Fruit fly (Drosophila melanogaster) whole organism, embryonic: ENCODE measurements around the gene Vha100-5.

Experiments
- Abd-B ChIP-seq: fragments of 200-800 bp; sonication (Bioruptor generic); optimal IDR thresholded peaks from 2 replicates; lab custom pipeline; 2018; ENCODE audit warnings: missing biosample characterization, mild to moderate bottlenecking, missing genetic modification characterization, moderate library complexity
- CG10147 ChIP-seq: fragments of 200-800 bp; sonication (Bioruptor generic); optimal IDR thresholded peaks from 2 replicates; lab custom pipeline; 2019; ENCODE audit warnings: missing biosample characterization, mild to moderate bottlenecking, missing genetic modification characterization, moderate library complexity
- CG1024 ChIP-seq: fragments of 200-800 bp; sonication (Bioruptor generic); IDR thresholded peaks from 2 replicates; pipeline ENCODE4 v1.3.6; 2022; ENCODE audit warnings: missing biosample characterization, missing genetic modification characterization
- CG12942 ChIP-seq: fragments of 200-800 bp; sonication (Bioruptor generic); optimal IDR thresholded peaks from 3 replicates; lab custom pipeline; 2016; ENCODE audit warnings: missing biosample characterization, missing genetic modification characterization
- CG14014 ChIP-seq: fragments of 200-800 bp; sonication (Bioruptor generic); IDR thresholded peaks from 2 replicates; pipeline ENCODE4 v1.3.6; 2022; ENCODE audit warnings: missing biosample characterization, missing genetic modification characterization
- CG14050 ChIP-seq: fragments of 200-800 bp; sonication (Bioruptor generic); IDR thresholded peaks from 3 replicates; pipeline ENCODE4 v1.3.6; 2022; ENCODE audit warnings: missing biosample characterization, missing genetic modification characterization
- CG14710 ChIP-seq: fragments of 200-800 bp; sonication (Bioruptor generic); optimal IDR thresholded peaks from 3 replicates; lab custom pipeline; 2019; ENCODE audit warnings: missing biosample characterization, mild to moderate bottlenecking, missing genetic modification characterization, moderate library complexity
- CG1529 ChIP-seq: fragments of 200-800 bp; sonication (Bioruptor generic); optimal IDR thresholded peaks from 3 replicates; lab custom pipeline; 2018; ENCODE audit warnings: missing biosample characterization, missing genetic modification characterization
- CG1603 ChIP-seq: fragments of 200-800 bp; sonication (Bioruptor generic); optimal IDR thresholded peaks from 2 replicates; lab custom pipeline; 2019; ENCODE audit warnings: missing biosample characterization, mild to moderate bottlenecking, missing genetic modification characterization, moderate library complexity
- CG33557 ChIP-seq: fragments of 200-800 bp; sonication (Bioruptor generic); optimal IDR thresholded peaks from 2 replicates; lab custom pipeline; 2019; ENCODE audit warnings: missing biosample characterization, mild to moderate bottlenecking, missing genetic modification characterization, moderate library complexity
- CG34376 ChIP-seq: fragments of 200-800 bp; sonication (Bioruptor generic); optimal IDR thresholded peaks from 2 replicates; lab custom pipeline; 2018; ENCODE audit warnings: missing biosample characterization, mild to moderate bottlenecking, missing genetic modification characterization
- CG6854 ChIP-seq: fragments of 200-800 bp; sonication (Bioruptor generic); optimal IDR thresholded peaks from 3 replicates; lab custom pipeline; 2017; ENCODE audit warnings: missing biosample characterization, mild to moderate bottlenecking, missing genetic modification characterization
- CG7271 ChIP-seq: fragments of 200-800 bp; sonication (Bioruptor generic); optimal IDR thresholded peaks from 2 replicates; lab custom pipeline; 2018; ENCODE audit warnings: missing biosample characterization, mild to moderate bottlenecking, missing genetic modification characterization, moderate library complexity
- CG8290 ChIP-seq, 3 experiments: fragments of 200-800 bp; sonication (Bioruptor generic); optimal IDR thresholded peaks; 2 replicates each; lab custom pipeline; 2016 to 2019; ENCODE audit warnings: missing biosample characterization in 3 of 3, missing genetic modification characterization in 3 of 3, mild to moderate bottlenecking in 2 of 3, moderate library complexity in 1 of 3
- CG9437 ChIP-seq: fragments of 200-800 bp; sonication (Bioruptor generic); optimal IDR thresholded peaks from 2 replicates; lab custom pipeline; 2018; ENCODE audit warnings: missing biosample characterization, mild to moderate bottlenecking, missing genetic modification characterization
- Chrac-16 ChIP-seq: fragments of 200-800 bp; sonication (Bioruptor generic); optimal IDR thresholded peaks from 3 replicates; lab custom pipeline; 2016; ENCODE audit warnings: missing biosample characterization, missing genetic modification characterization
- D ChIP-seq, 2 experiments: fragments of 200-800 bp in 1 of 2; fragments of >200 bp in 1 of 2; sonication (Bioruptor generic) in 1 of 2; optimal IDR thresholded peaks; 2 replicates in 1 of 2; 3 replicates in 1 of 2; lab custom pipeline; 2017; ENCODE audit warnings: mild to moderate bottlenecking in 1 of 2, missing biosample characterization in 1 of 2, missing genetic modification characterization in 1 of 2, missing genetic modification reagents in 1 of 2
- Dfd ChIP-seq, 2 experiments: fragments of >200 bp; optimal IDR thresholded peaks; 2 replicates each; lab custom pipeline; 2017; ENCODE audit warnings: missing biosample characterization in 2 of 2, missing genetic modification characterization in 2 of 2
- Dip2 ChIP-seq: fragments of 200-800 bp; sonication (Bioruptor generic); IDR thresholded peaks from 2 replicates; pipeline ENCODE4 v1.3.6; 2022; ENCODE audit warnings: missing biosample characterization, missing genetic modification characterization
- Dip3 ChIP-seq: fragments of 200-800 bp; sonication (Bioruptor generic); optimal IDR thresholded peaks from 3 replicates; lab custom pipeline; 2016; ENCODE audit warnings: missing biosample characterization, missing genetic modification characterization
- Fer1 ChIP-seq: fragments of 200-800 bp; sonication (Bioruptor generic); optimal IDR thresholded peaks from 2 replicates; lab custom pipeline; 2017; ENCODE audit warnings: missing biosample characterization, mild to moderate bottlenecking, missing genetic modification characterization
- GATAe ChIP-seq: fragments of 200-800 bp; sonication (Bioruptor generic); conservative IDR thresholded peaks from 2 replicates; pipeline ENCODE4 v1.3.6; 2022; ENCODE audit warnings: missing biosample characterization, missing genetic modification characterization
- Lim3 ChIP-seq: fragments of 200-800 bp; sonication (Bioruptor generic); IDR thresholded peaks from 2 replicates; pipeline ENCODE4 v1.3.6; 2022; ENCODE audit warnings: missing biosample characterization, missing genetic modification characterization
- Lpt ChIP-seq: fragments of >200 bp; optimal IDR thresholded peaks from 2 replicates; lab custom pipeline; 2018; ENCODE audit warnings: missing biosample characterization, missing genetic modification characterization
- Ptx1 ChIP-seq: fragments of 200-800 bp; sonication (Bioruptor generic); IDR thresholded peaks from 2 replicates; pipeline ENCODE4 v1.3.6; 2022; ENCODE audit warnings: missing biosample characterization, missing genetic modification characterization
- YL-1 ChIP-seq: fragments of 200-800 bp; sonication (Bioruptor generic); optimal IDR thresholded peaks from 3 replicates; lab custom pipeline; 2017; ENCODE audit warnings: missing biosample characterization, mild to moderate bottlenecking, missing genetic modification characterization
- ac ChIP-seq: fragments of 200-800 bp; sonication (Bioruptor generic); optimal IDR thresholded peaks from 3 replicates; lab custom pipeline; 2017; ENCODE audit warnings: missing biosample characterization, mild to moderate bottlenecking, missing genetic modification characterization
- al ChIP-seq: fragments of 200-800 bp; sonication (Bioruptor generic); IDR thresholded peaks from 2 replicates; pipeline ENCODE4 v1.3.6; 2022; ENCODE audit warnings: missing biosample characterization, missing genetic modification characterization
- bcd ChIP-seq: fragments of 200-800 bp; sonication (Bioruptor generic); optimal IDR thresholded peaks from 2 replicates; lab custom pipeline; 2017; ENCODE audit warnings: missing biosample characterization, mild to moderate bottlenecking, missing genetic modification characterization
- br ChIP-seq: fragments of >200 bp; optimal IDR thresholded peaks from 2 replicates; lab custom pipeline; 2017
- chinmo ChIP-seq: fragments of 200-800 bp; sonication (Bioruptor generic); IDR thresholded peaks from 4 replicates; pipeline ENCODE4 v1.3.6; 2022; ENCODE audit warnings: missing biosample characterization, missing genetic modification characterization; ENCODE audit not compliant: partially characterized antibody
- crp ChIP-seq, 2 experiments: fragments of 200-800 bp; sonication (Bioruptor generic); optimal IDR thresholded peaks; 2 replicates in 1 of 2; 3 replicates in 1 of 2; lab custom pipeline; 2017; ENCODE audit warnings: missing biosample characterization in 2 of 2, missing genetic modification characterization in 2 of 2, mild to moderate bottlenecking in 1 of 2, moderate library complexity in 1 of 2
- dm ChIP-seq: fragments of 200-800 bp; sonication (Bioruptor generic); optimal IDR thresholded peaks from 3 replicates; lab custom pipeline; 2016; ENCODE audit warnings: missing biosample characterization, missing genetic modification characterization
- dmrt11E ChIP-seq: fragments of 200-800 bp; sonication (Bioruptor generic); optimal IDR thresholded peaks from 3 replicates; lab custom pipeline; 2018; ENCODE audit warnings: missing biosample characterization, mild to moderate bottlenecking, missing genetic modification characterization, moderate library complexity
- dpn ChIP-seq, 2 experiments: fragments of 200-800 bp; sonication (Bioruptor generic); optimal IDR thresholded peaks; 3 replicates each; lab custom pipeline; 2016; ENCODE audit warnings: missing biosample characterization in 2 of 2, missing genetic modification characterization in 2 of 2
- exex ChIP-seq: fragments of 200-800 bp; sonication (Bioruptor generic); optimal IDR thresholded peaks from 4 replicates; lab custom pipeline; 2018; ENCODE audit warnings: missing biosample characterization, mild to moderate bottlenecking, missing genetic modification characterization, moderate library complexity
- gcm2 ChIP-seq: fragments of 200-800 bp; sonication (Bioruptor generic); optimal IDR thresholded peaks from 2 replicates; lab custom pipeline; 2016; ENCODE audit warnings: missing biosample characterization, missing genetic modification characterization
- grn ChIP-seq: fragments of 200-800 bp; sonication (Bioruptor generic); optimal IDR thresholded peaks from 3 replicates; lab custom pipeline; 2017; ENCODE audit warnings: missing biosample characterization, missing genetic modification characterization
- gro ChIP-seq: fragments of 200-800 bp; sonication (Bioruptor generic); optimal IDR thresholded peaks from 2 replicates; lab custom pipeline; 2016; ENCODE audit warnings: missing biosample characterization, missing genetic modification characterization
- her ChIP-seq: fragments of 200-800 bp; sonication (Bioruptor generic); optimal IDR thresholded peaks from 2 replicates; lab custom pipeline; 2016; ENCODE audit warnings: missing biosample characterization, missing genetic modification characterization
- luna ChIP-seq: fragments of 200-800 bp; sonication (Bioruptor generic); optimal IDR thresholded peaks from 2 replicates; lab custom pipeline; 2016; ENCODE audit warnings: missing biosample characterization, missing genetic modification characterization
- mam ChIP-seq: fragments of 200-800 bp; sonication (Bioruptor generic); optimal IDR thresholded peaks from 3 replicates; lab custom pipeline; 2016; ENCODE audit warnings: missing biosample characterization, missing genetic modification characterization
- psq ChIP-seq: fragments of 200-800 bp; sonication (Bioruptor generic); optimal IDR thresholded peaks from 2 replicates; lab custom pipeline; 2017; ENCODE audit warnings: missing biosample characterization, missing genetic modification characterization
- run ChIP-seq: fragments of 200-800 bp; sonication (Bioruptor generic); optimal IDR thresholded peaks from 3 replicates; lab custom pipeline; 2018; ENCODE audit warnings: missing biosample characterization, mild to moderate bottlenecking, missing genetic modification characterization
- schlank ChIP-seq: fragments of 200-800 bp; sonication (Bioruptor generic); optimal IDR thresholded peaks from 2 replicates; lab custom pipeline; 2018; ENCODE audit warnings: missing biosample characterization, mild to moderate bottlenecking, missing genetic modification characterization
- sd ChIP-seq: fragments of 200-800 bp; sonication (Bioruptor generic); optimal IDR thresholded peaks from 3 replicates; lab custom pipeline; 2018; ENCODE audit warnings: missing biosample characterization, mild to moderate bottlenecking, missing genetic modification characterization, moderate library complexity
- sens ChIP-seq: fragments of 200-800 bp; sonication (Bioruptor generic); peaks from one replicate; lab custom pipeline; 2016; ENCODE audit warnings: missing biosample characterization, missing genetic modification characterization
- seq ChIP-seq: fragments of 200-800 bp; sonication (Bioruptor generic); IDR thresholded peaks from 2 replicates; pipeline ENCODE4 v1.3.6; 2022; ENCODE audit warnings: missing biosample characterization, missing genetic modification characterization
- slbo ChIP-seq: fragments of 200-800 bp; sonication (Bioruptor generic); IDR thresholded peaks from 2 replicates; pipeline ENCODE4 v1.3.6; 2022; ENCODE audit warnings: missing biosample characterization, missing genetic modification characterization
- slou ChIP-seq: fragments of 200-800 bp; sonication (Bioruptor generic); optimal IDR thresholded peaks from 3 replicates; lab custom pipeline; 2016; ENCODE audit warnings: missing biosample characterization, missing genetic modification characterization
- sr ChIP-seq: fragments of 200-800 bp; sonication (Bioruptor generic); IDR thresholded peaks from 3 replicates; pipeline ENCODE4 v1.3.6; 2022; ENCODE audit warnings: missing biosample characterization, missing genetic modification characterization
- tgo ChIP-seq: fragments of 200-800 bp; sonication (Bioruptor generic); IDR thresholded peaks from 3 replicates; pipeline ENCODE4 v1.3.6; 2022; ENCODE audit warnings: missing biosample characterization, missing genetic modification characterization

Vha100-5 gene

DNA sequence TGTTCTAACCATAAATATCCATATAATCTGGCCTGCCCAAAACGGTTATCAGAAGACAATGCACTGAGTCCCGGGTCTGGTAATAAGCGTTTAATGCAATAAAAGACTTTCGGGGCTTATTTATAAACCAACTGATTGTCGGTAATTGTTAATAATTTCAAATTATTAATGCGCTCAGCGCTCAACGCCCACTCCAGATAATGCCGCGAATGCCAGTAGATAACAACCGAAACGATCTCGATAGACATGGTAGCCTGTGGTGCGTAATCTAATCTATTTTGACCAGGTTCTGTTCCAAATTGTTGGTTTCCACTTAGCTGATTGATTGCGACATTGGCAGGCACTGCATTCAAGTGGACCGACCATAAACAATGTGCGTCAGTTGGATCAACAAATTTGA lies 1.8 kb downstream of the Vha100-5 start (continued):
- no peak for TF ChIP-seq Chrac-16 (GFP tag; lab: Kevin White, UChicago)
- 0 out of 4 replicates have a peak, but pooled peaks have one; percentile 54 for TF ChIP-seq chinmo (GFP tag; lab: Robert Waterston, UW)
- TF ChIP-seq CG14050, result no peak
- TF ChIP-seq CG1024, result no peak
- no peak for TF ChIP-seq mam
- TF ChIP-seq CG10147, result no peak
- no peak for TF ChIP-seq CG1529
- no peak for TF ChIP-seq psq
- TF ChIP-seq CG6854 (GFP tag; lab: Kevin White, UChicago), result no peak
- no peak for TF ChIP-seq dmrt11E (tag; lab: Kevin White, UChicago)
- no peak for TF ChIP-seq luna
- TF ChIP-seq CG14710, result no peak
- TF ChIP-seq Lpt (GFP tag; lab: Kevin White, UChicago), result no peak
- no peak for TF ChIP-seq Dip3
- TF ChIP-seq Dip2, result no peak
- no peak for TF ChIP-seq CG12942 (GFP tag; lab: Kevin White, UChicago)
- TF ChIP-seq CG8290 (GFP tag; optimal IDR thresholded peaks at IDR 0.05; lab: Kevin White, UChicago), result no peak
- no peak for TF ChIP-seq CG8290 (tag; optimal IDR thresholded peaks at IDR 0.05; lab: Kevin White, UChicago)
- peak; percentile 77 for TF ChIP-seq CG34376 (GFP tag; lab: Kevin White, UChicago)
- TF ChIP-seq ac (GFP tag; lab: Kevin White, UChicago), result no peak
- peak; percentile 33; the same call in 1 of the 2 replicates for TF ChIP-seq Ptx1 (GFP tag; lab: Robert Waterston, UW)
- peak; percentile 10 for TF ChIP-seq sens (GFP tag; lab: Kevin White, UChicago)
- TF ChIP-seq schlank, result no peak
- no peak for TF ChIP-seq YL-1 (GFP tag; lab: Kevin White, UChicago)
- TF ChIP-seq gcm2 (GFP tag; lab: Kevin White, UChicago), result no peak
- no peak for TF ChIP-seq CG9437
- TF ChIP-seq her (GFP tag; lab: Kevin White, UChicago), result no peak
- no peak for TF ChIP-seq CG33557 (GFP tag; lab: Kevin White, UChicago)
- no peak for TF ChIP-seq dpn (GFP tag; optimal IDR thresholded peaks at IDR 0.05; lab: Kevin White, UChicago)
- no peak for TF ChIP-seq Dfd (GFP tag; optimal IDR thresholded peaks at IDR 0.05; lab: Kevin White, UChicago)
- TF ChIP-seq Lim3 (GFP tag; lab: Robert Waterston, UW), result no peak
- TF ChIP-seq CG7271, result no peak
- peak; percentile 11 for TF ChIP-seq Fer1 (GFP tag; lab: Kevin White, UChicago)
- no peak for TF ChIP-seq D (optimal IDR thresholded peaks at IDR 0.05; lab: Kevin White, UChicago)
- no peak for TF ChIP-seq D (GFP tag; optimal IDR thresholded peaks at IDR 0.05; lab: Kevin White, UChicago)
- TF ChIP-seq bcd (GFP tag; lab: Kevin White, UChicago), result no peak
- TF ChIP-seq slou (GFP tag; lab: Kevin White, UChicago), result no peak
- peak; percentile 87 for TF ChIP-seq grn (GFP tag; lab: Kevin White, UChicago)
- no peak for TF ChIP-seq sr (GFP tag; lab: Robert Waterston, UW)
- TF ChIP-seq al (GFP tag; lab: Robert Waterston, UW), result no peak
- no peak for TF ChIP-seq slbo (GFP tag; lab: Robert Waterston, UW)
- TF ChIP-seq CG1603, result no peak
- no peak for TF ChIP-seq tgo (GFP tag; lab: Robert Waterston, UW)
- peak; percentile 82 for TF ChIP-seq GATAe (GFP tag; lab: Robert Waterston, UW)
- no peak for TF ChIP-seq seq (GFP tag; lab: Robert Waterston, UW)
- TF ChIP-seq run (tag; lab: Kevin White, UChicago), result peak; percentile 12
- no peak for TF ChIP-seq crp (GFP tag; optimal IDR thresholded peaks at IDR 0.05; lab: Kevin White, UChicago)
- TF ChIP-seq Abd-B (GFP tag; lab: Kevin White, UChicago), result no peak
- no peak for TF ChIP-seq br (lab: Kevin White, UChicago)
- TF ChIP-seq gro (GFP tag; lab: Kevin White, UChicago), result no peak
- TF ChIP-seq CG14014 (GFP tag; lab: Robert Waterston, UW), result no peak
- peak; percentile 59 for TF ChIP-seq sd
- no peak for TF ChIP-seq dm (GFP tag; lab: Kevin White, UChicago)
- peak; percentile 99 for TF ChIP-seq exex (tag; lab: Kevin White, UChicago)
